Worm (Caenorhabditis elegans) whole organism, L3 larva: ENCODE measurements around the gene F16G10.6.

Source experiments
- fos-1 ChIP-seq: fragments of 150-350 bp; optimal IDR thresholded peaks from 2 replicates; lab custom pipeline; 2014; ENCODE audit warnings: missing biosample characterization, missing genetic modification characterization
- mdl-1 ChIP-seq: fragments of 150-350 bp; optimal IDR thresholded peaks from 2 replicates; lab custom pipeline; 2014; ENCODE audit warnings: missing biosample characterization, missing genetic modification characterization
- nhr-11 ChIP-seq: fragments of 150-350 bp; optimal IDR thresholded peaks from 2 replicates; lab custom pipeline; 2014; ENCODE audit warnings: missing biosample characterization, missing genetic modification characterization
- nhr-76 ChIP-seq: fragments of 150-350 bp; sonication (generic microtip); optimal IDR thresholded peaks from 5 replicates; lab custom pipeline; 2014; ENCODE audit warnings: missing biosample characterization, missing genetic modification characterization
- skn-1 ChIP-seq: fragments of 150-350 bp; optimal IDR thresholded peaks from 2 replicates; lab custom pipeline; 2014; ENCODE audit warnings: missing biosample characterization, missing genetic modification characterization

DNA sequence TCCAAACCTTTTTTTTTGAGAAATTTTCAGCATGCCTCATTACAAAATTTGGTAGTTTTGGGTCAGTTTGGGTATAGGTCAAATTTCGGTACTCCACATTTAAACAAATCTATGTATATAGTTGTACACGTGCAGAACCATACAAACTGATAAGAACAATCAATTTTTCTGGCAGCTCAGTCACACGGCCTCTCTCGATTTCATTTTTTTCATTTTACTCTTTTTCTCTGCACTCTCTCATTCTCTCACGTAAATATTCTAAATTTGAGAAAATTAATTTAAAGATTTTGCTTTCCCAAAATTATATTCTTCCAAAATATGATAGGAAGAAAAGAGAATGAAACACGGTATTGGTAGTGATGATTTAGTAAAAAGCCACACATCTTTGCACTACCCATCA is 43.5 kb upstream of the F16G10.6 start:
- TF ChIP-seq skn-1 (no peak), fos-1 (tag; lab: Kevin White, UChicago) (no peak), nhr-76 (tag; lab: Kevin White, UChicago) (no peak), mdl-1 (tag; lab: Kevin White, UChicago) (no peak), nhr-11 (tag; lab: Kevin White, UChicago) (no peak)
